Fruit fly (Drosophila melanogaster): ENCODE data around the gene CG6686.
A peak's percentile ranks its signal among the peaks of the same experiment; 100 is the strongest.

dm6 chr2L:12013741-12014393 lies 26.0 kb upstream of the CG6686 start:
- no peak for TF ChIP-seq dmrt93B (GFP tag; optimal IDR thresholded peaks at IDR 0.05)
- peak; percentile 4 for TF ChIP-seq woc (GFP tag; optimal IDR thresholded peaks at IDR 0.05)
- no peak for TF ChIP-seq Hr83 (GFP tag; optimal IDR thresholded peaks at IDR 0.05; ENCODE audit: poor library complexity, severe bottlenecking)
- TF ChIP-seq Myc (optimal IDR thresholded peaks at IDR 0.05): no peak
- peak; percentile 83 for TF ChIP-seq psq (GFP tag; optimal IDR thresholded peaks at IDR 0.05)
- no peak for TF ChIP-seq Dfd (GFP tag; optimal IDR thresholded peaks at IDR 0.05)
- TF ChIP-seq Hr78 (GFP tag; optimal IDR thresholded peaks at IDR 0.05): no peak
- peak; percentile 78 for TF ChIP-seq Hnf4 (GFP tag; optimal IDR thresholded peaks at IDR 0.05)
- no peak for TF ChIP-seq lola (GFP tag; optimal IDR thresholded peaks at IDR 0.05)
